Worm (Caenorhabditis elegans): Measurements from ENCODE around the gene gstk-2.

- TF ChIP-seq elt-3 (tag; optimal IDR thresholded peaks at IDR 0.05) = no peak
- TF ChIP-seq nhr-237 (tag; optimal IDR thresholded peaks at IDR 0.05) = no peak
- no peak for TF ChIP-seq ztf-11 (tag; optimal IDR thresholded peaks at IDR 0.05)
- TF ChIP-seq nhr-77 (tag; optimal IDR thresholded peaks at IDR 0.05) = no peak
- no peak for TF ChIP-seq nhr-12 (tag; optimal IDR thresholded peaks at IDR 0.05)
Observed at ce11 chrIV:7263137-7263536, 21.1 kb upstream of the gstk-2 start, which contains the start of gene glb-2.
